Worm (Caenorhabditis elegans) whole organism, young adult: ENCODE data around the gene idpp-2.

Experiments used
- T26A5.8 ChIP-seq: sonication (generic microtip); optimal IDR thresholded peaks from 2 replicates; lab custom pipeline; 2016; ENCODE audit warnings: missing genetic modification characterization, missing compliant biosample characterization
- Y67H2A.10 ChIP-seq: fragments of 200-800 bp; sonication (Bioruptor generic); conservative IDR thresholded peaks from 2 replicates; pipeline ENCODE4 v1.3.6; 2022; ENCODE audit warnings: missing genetic modification reagents, missing genetic modification characterization, missing compliant biosample characterization
- ZK185.1 ChIP-seq: sonication (generic microtip); optimal IDR thresholded peaks from 2 replicates; lab custom pipeline; 2016; ENCODE audit warnings: mild to moderate bottlenecking, missing genetic modification characterization, missing compliant biosample characterization; ENCODE audit not compliant: poor library complexity, severe bottlenecking
- lin-40 ChIP-seq: sonication (generic microtip); optimal IDR thresholded peaks from 2 replicates; lab custom pipeline; 2016; ENCODE audit warnings: missing genetic modification characterization, mild to moderate bottlenecking, missing compliant biosample characterization, missing genotype, missing genetic modification reagents
- lsl-1 ChIP-seq: fragments of 200-800 bp; sonication (Bioruptor generic); optimal IDR thresholded peaks from 2 replicates; lab custom pipeline; 2018; ENCODE audit warnings: mild to moderate bottlenecking, missing genetic modification characterization, moderate library complexity, missing compliant biosample characterization
- nfya-1 ChIP-seq: sonication (generic microtip); optimal IDR thresholded peaks from 2 replicates; lab custom pipeline; 2017; ENCODE audit warnings: antibody characterized with exemption, missing compliant biosample characterization, missing genetic modification characterization, borderline replicate concordance; ENCODE audit not compliant: insufficient read depth
- nhr-27 ChIP-seq: fragments of 200-800 bp; sonication (Bioruptor generic); optimal IDR thresholded peaks from 2 replicates; lab custom pipeline; 2018; ENCODE audit warnings: mild to moderate bottlenecking, missing genetic modification characterization, moderate library complexity, missing compliant biosample characterization
- pbrm-1 ChIP-seq: fragments of 200-800 bp; sonication (Bioruptor generic); IDR thresholded peaks from 2 replicates; pipeline ENCODE4 v1.3.6; 2022; ENCODE audit warnings: missing genetic modification reagents, missing genetic modification characterization, missing compliant biosample characterization
- snpc-4 ChIP-seq, 5 experiments: fragments of 150-350 bp in 1 of 5; sonication (generic microtip) in 4 of 5; optimal IDR thresholded peaks; 2 replicates each; lab custom pipeline; 2014 to 2018; ENCODE audit warnings: missing genetic modification characterization in 5 of 5, missing biosample characterization in 3 of 5, antibody characterized with exemption in 2 of 5, mild to moderate bottlenecking in 2 of 5, missing compliant biosample characterization in 2 of 5, missing genotype in 2 of 5, moderate library complexity in 2 of 5, missing genetic modification reagents in 1 of 5
- unc-130 ChIP-seq: sonication (generic microtip); optimal IDR thresholded peaks from 2 replicates; lab custom pipeline; 2016; ENCODE audit warnings: missing genetic modification reagents, missing genetic modification characterization, missing compliant biosample characterization

DNA sequence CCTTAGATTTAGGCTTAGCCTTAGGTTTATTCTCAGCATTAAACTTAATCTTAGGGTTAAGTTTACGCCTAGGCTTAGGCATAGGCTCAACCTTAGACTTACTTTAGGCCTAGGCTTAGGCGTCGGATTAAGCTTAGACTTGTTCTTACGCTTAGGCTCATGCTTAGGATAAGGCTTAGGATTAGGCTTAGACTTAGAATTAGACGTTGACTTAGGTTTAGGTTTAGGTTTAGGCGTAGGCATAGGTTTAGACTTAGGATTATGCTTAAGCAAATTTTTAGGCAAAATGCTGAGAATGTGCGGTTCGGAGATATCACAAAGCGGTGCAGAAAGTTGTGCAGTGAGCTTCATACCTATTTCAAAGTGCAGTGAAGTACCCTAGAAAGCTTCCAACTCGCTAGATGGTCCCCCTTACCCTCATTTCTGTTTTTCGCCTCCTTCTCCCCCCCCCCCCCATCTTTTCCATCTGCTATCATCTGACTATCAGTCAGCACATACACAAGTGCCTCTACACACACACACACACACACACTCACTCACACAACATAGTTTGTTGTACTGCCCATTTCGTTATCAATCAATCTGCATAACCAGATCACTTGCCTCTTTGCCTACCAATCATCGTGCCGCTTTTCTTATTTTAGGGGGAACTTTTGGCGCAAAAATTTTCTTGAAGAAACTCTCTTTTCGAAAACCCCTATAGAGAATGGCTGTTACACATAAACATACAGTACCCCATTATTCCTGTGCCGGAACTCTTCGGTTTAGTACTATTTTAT lies 14.8 kb downstream of the idpp-2 start:
- TF ChIP-seq Y67H2A.10 (GFP tag; lab: Robert Waterston, UW) (no peak), nhr-27 (no peak), snpc-4 (GFP tag; optimal IDR thresholded peaks at IDR 0.05; lab: Kevin White, UChicago) (no peak), snpc-4 (tag; optimal IDR thresholded peaks at IDR 0.05; lab: Kevin White, UChicago) (no peak), nfya-1 (tag; lab: Kevin White, UChicago) (no peak), unc-130 (GFP tag; lab: Kevin White, UChicago) (no peak), pbrm-1 (GFP tag; lab: Robert Waterston, UW) (no peak), lsl-1 (GFP tag; lab: Kevin White, UChicago) (no peak), ZK185.1 (tag; lab: Kevin White, UChicago) (no peak), T26A5.8 (tag; lab: Kevin White, UChicago) (no peak), lin-40 (tag; lab: Kevin White, UChicago) (no peak)
